Worm (Caenorhabditis elegans) whole organism, late embryonic: ENCODE results near the gene Y46G5A.15.
A peak's percentile ranks its signal among the peaks of the same experiment; 100 is the strongest.

Experiments used
- C38D4.7 ChIP-seq: fragments of 200-800 bp; sonication (Bioruptor generic); optimal IDR thresholded peaks from 2 replicates; lab custom pipeline; 2018; ENCODE audit warnings: mild to moderate bottlenecking, missing genetic modification characterization, moderate library complexity, missing compliant biosample characterization
- F13H6.1 ChIP-seq: sonication (generic microtip); optimal IDR thresholded peaks from 2 replicates; lab custom pipeline; 2016; ENCODE audit warnings: missing genetic modification characterization, missing compliant biosample characterization
- K02D7.2 ChIP-seq: sonication (generic microtip); optimal IDR thresholded peaks from 2 replicates; lab custom pipeline; 2017; ENCODE audit warnings: mild to moderate bottlenecking, missing genetic modification characterization, missing compliant biosample characterization
- K09A11.1 ChIP-seq: sonication (generic microtip); optimal IDR thresholded peaks from 2 replicates; lab custom pipeline; 2017; ENCODE audit warnings: antibody characterized with exemption, mild to moderate bottlenecking, missing genetic modification characterization, missing compliant biosample characterization; ENCODE audit not compliant: insufficient read depth
- T23F11.4 ChIP-seq: fragments of 200-800 bp; sonication (Bioruptor generic); optimal IDR thresholded peaks from 2 replicates; lab custom pipeline; 2018; ENCODE audit warnings: mild to moderate bottlenecking, missing genetic modification characterization, missing compliant biosample characterization
- Y22D7AL.16 ChIP-seq: sonication (generic microtip); optimal IDR thresholded peaks from 2 replicates; lab custom pipeline; 2016; ENCODE audit warnings: missing genetic modification characterization, missing compliant biosample characterization
- ahr-1 ChIP-seq: sonication (generic microtip); optimal IDR thresholded peaks from 2 replicates; lab custom pipeline; 2016; ENCODE audit warnings: missing genetic modification characterization, missing compliant biosample characterization
- ama-1 ChIP-seq: fragments of 150-350 bp; optimal IDR thresholded peaks from 2 replicates; lab custom pipeline; 2014
- ceh-14 ChIP-seq: sonication (generic microtip); optimal IDR thresholded peaks from 2 replicates; lab custom pipeline; 2016; ENCODE audit warnings: missing genotype, missing genetic modification characterization, missing compliant biosample characterization
- ceh-19 ChIP-seq: fragments of 200-800 bp; sonication (Bioruptor generic); optimal IDR thresholded peaks from 2 replicates; lab custom pipeline; 2018; ENCODE audit warnings: mild to moderate bottlenecking, missing genetic modification characterization, missing compliant biosample characterization
- ceh-22 ChIP-seq: sonication (generic microtip); optimal IDR thresholded peaks from 2 replicates; lab custom pipeline; 2017; ENCODE audit warnings: missing biosample characterization, missing genetic modification characterization
- ceh-31 ChIP-seq: sonication (generic microtip); optimal IDR thresholded peaks from 2 replicates; lab custom pipeline; 2016; ENCODE audit warnings: missing genetic modification characterization, missing compliant biosample characterization
- ceh-34 ChIP-seq: sonication (generic microtip); optimal IDR thresholded peaks from 2 replicates; lab custom pipeline; 2016; ENCODE audit warnings: mild to moderate bottlenecking, missing genetic modification characterization, missing compliant biosample characterization
- che-1 ChIP-seq: sonication (generic microtip); optimal IDR thresholded peaks from 2 replicates; lab custom pipeline; 2016; ENCODE audit warnings: mild to moderate bottlenecking, missing genetic modification characterization, missing compliant biosample characterization
- dmd-4 ChIP-seq: sonication (generic microtip); optimal IDR thresholded peaks from 2 replicates; lab custom pipeline; 2016; ENCODE audit warnings: borderline replicate concordance, missing genetic modification characterization, missing compliant biosample characterization
- dve-1 ChIP-seq: sonication (generic microtip); optimal IDR thresholded peaks from 2 replicates; lab custom pipeline; 2017; ENCODE audit warnings: antibody characterized with exemption, mild to moderate bottlenecking, missing genetic modification characterization, missing compliant biosample characterization
- elt-2 ChIP-seq: sonication (generic microtip); optimal IDR thresholded peaks from 2 replicates; lab custom pipeline; 2016; ENCODE audit warnings: missing genetic modification reagents, missing genetic modification characterization, missing compliant biosample characterization
- ets-4 ChIP-seq: sonication (generic microtip); optimal IDR thresholded peaks from 2 replicates; lab custom pipeline; 2016; ENCODE audit warnings: missing genetic modification characterization, missing compliant biosample characterization
- eyg-1 ChIP-seq: sonication (generic microtip); optimal IDR thresholded peaks from 2 replicates; lab custom pipeline; 2016; ENCODE audit warnings: missing genotype, missing genetic modification characterization, missing compliant biosample characterization
- fax-1 ChIP-seq: sonication (generic microtip); optimal IDR thresholded peaks from 2 replicates; lab custom pipeline; 2016; ENCODE audit warnings: missing genotype, missing genetic modification characterization, missing compliant biosample characterization
- fkh-10 ChIP-seq: fragments of 150-350 bp; optimal IDR thresholded peaks from 2 replicates; lab custom pipeline; 2014; ENCODE audit warnings: missing biosample characterization, missing genetic modification reagents, missing genetic modification characterization
- fkh-6 ChIP-seq: sonication (generic microtip); optimal IDR thresholded peaks from 2 replicates; lab custom pipeline; 2016; ENCODE audit warnings: missing genetic modification characterization, missing compliant biosample characterization
- gmeb-2 ChIP-seq: sonication (generic microtip); optimal IDR thresholded peaks from 2 replicates; lab custom pipeline; 2016; ENCODE audit warnings: missing genetic modification characterization, inconsistent platforms, missing compliant biosample characterization
- hlh-13 ChIP-seq: fragments of 200-800 bp; sonication (Bioruptor generic); optimal IDR thresholded peaks from 2 replicates; lab custom pipeline; 2018; ENCODE audit warnings: mild to moderate bottlenecking, missing genetic modification characterization, missing compliant biosample characterization
- hlh-15 ChIP-seq: sonication (generic microtip); optimal IDR thresholded peaks from 2 replicates; lab custom pipeline; 2016; ENCODE audit warnings: missing genetic modification characterization, missing compliant biosample characterization
- hlh-30 ChIP-seq: sonication (generic microtip); optimal IDR thresholded peaks from 2 replicates; lab custom pipeline; 2017; ENCODE audit warnings: antibody characterized with exemption, missing genetic modification characterization, missing compliant biosample characterization; ENCODE audit not compliant: insufficient read depth
- hlh-6 ChIP-seq: sonication (generic microtip); optimal IDR thresholded peaks from 2 replicates; lab custom pipeline; 2016; ENCODE audit warnings: missing genotype, missing genetic modification characterization, missing compliant biosample characterization
- hlh-8 ChIP-seq: sonication (generic microtip); optimal IDR thresholded peaks from 2 replicates; lab custom pipeline; 2016; ENCODE audit warnings: missing genotype, missing genetic modification characterization, missing compliant biosample characterization
- lim-6 ChIP-seq: sonication (generic microtip); optimal IDR thresholded peaks from 2 replicates; lab custom pipeline; 2016; ENCODE audit warnings: missing genetic modification characterization, missing compliant biosample characterization
- madf-2 ChIP-seq: sonication (generic microtip); optimal IDR thresholded peaks from 2 replicates; lab custom pipeline; 2017; ENCODE audit warnings: missing genetic modification characterization, missing compliant biosample characterization
- nfya-1 ChIP-seq: sonication (generic microtip); optimal IDR thresholded peaks from 2 replicates; lab custom pipeline; 2017; ENCODE audit warnings: missing genetic modification characterization, mild to moderate bottlenecking, missing compliant biosample characterization, antibody characterized with exemption, moderate library complexity
- nhr-11 ChIP-seq: fragments of 150-350 bp; optimal IDR thresholded peaks from 2 replicates; lab custom pipeline; 2014; ENCODE audit warnings: missing biosample characterization, missing genetic modification characterization
- pax-1 ChIP-seq: fragments of 150-350 bp; optimal IDR thresholded peaks from 2 replicates; lab custom pipeline; 2014; ENCODE audit warnings: missing biosample characterization, missing genetic modification characterization
- pha-4 ChIP-seq: fragments of 150-350 bp; optimal IDR thresholded peaks from 2 replicates; lab custom pipeline; 2018; ENCODE audit warnings: missing biosample characterization, missing genetic modification reagents, missing genetic modification characterization
- pros-1 ChIP-seq: fragments of 150-350 bp; optimal IDR thresholded peaks from 2 replicates; lab custom pipeline; 2014; ENCODE audit warnings: missing biosample characterization, missing genetic modification reagents, missing genetic modification characterization
- ref-2 ChIP-seq: sonication (generic microtip); optimal IDR thresholded peaks from 2 replicates; lab custom pipeline; 2016; ENCODE audit warnings: missing genetic modification characterization, missing compliant biosample characterization
- rnt-1 ChIP-seq: sonication (generic microtip); optimal IDR thresholded peaks from 2 replicates; lab custom pipeline; 2016; ENCODE audit warnings: missing genetic modification characterization, missing compliant biosample characterization
- sdc-2 ChIP-seq: sonication (generic microtip); optimal IDR thresholded peaks from 2 replicates; lab custom pipeline; 2016; ENCODE audit warnings: missing genotype, missing genetic modification characterization, missing compliant biosample characterization
- sox-2 ChIP-seq: fragments of 200-800 bp; sonication (Bioruptor generic); IDR thresholded peaks from 2 replicates; pipeline ENCODE4 v1.3.6; 2022; ENCODE audit warnings: missing genetic modification reagents, missing genetic modification characterization, missing compliant biosample characterization
- tbx-7 ChIP-seq: sonication (generic microtip); optimal IDR thresholded peaks from 2 replicates; lab custom pipeline; 2016; ENCODE audit warnings: missing genotype, missing genetic modification characterization, missing compliant biosample characterization
- unc-3 ChIP-seq, 2 experiments: fragments of 200-800 bp in 1 of 2; sonication (Bioruptor generic) in 1 of 2; sonication (generic microtip) in 1 of 2; conservative IDR thresholded peaks in 1 of 2; optimal IDR thresholded peaks in 1 of 2; 2 replicates each; pipeline versions ENCODE4 v1.3.6 to Lab custom; 2016 to 2022; ENCODE audit warnings: missing compliant biosample characterization in 2 of 2, missing genetic modification characterization in 2 of 2, missing genetic modification reagents in 1 of 2
- unc-42 ChIP-seq: sonication (generic microtip); optimal IDR thresholded peaks from 2 replicates; lab custom pipeline; 2016; ENCODE audit warnings: missing genotype, missing genetic modification characterization, missing compliant biosample characterization
- unc-55 ChIP-seq: sonication (generic microtip); optimal IDR thresholded peaks from 2 replicates; lab custom pipeline; 2017; ENCODE audit warnings: missing biosample characterization, missing genetic modification reagents, missing genetic modification characterization
- unc-86 ChIP-seq: sonication (generic microtip); optimal IDR thresholded peaks from 2 replicates; lab custom pipeline; 2016; ENCODE audit warnings: missing genetic modification characterization, missing compliant biosample characterization
- ztf-16 ChIP-seq: sonication (generic microtip); optimal IDR thresholded peaks from 2 replicates; lab custom pipeline; 2017; ENCODE audit warnings: missing genetic modification characterization, missing compliant biosample characterization

Gene Y46G5A.15

DNA sequence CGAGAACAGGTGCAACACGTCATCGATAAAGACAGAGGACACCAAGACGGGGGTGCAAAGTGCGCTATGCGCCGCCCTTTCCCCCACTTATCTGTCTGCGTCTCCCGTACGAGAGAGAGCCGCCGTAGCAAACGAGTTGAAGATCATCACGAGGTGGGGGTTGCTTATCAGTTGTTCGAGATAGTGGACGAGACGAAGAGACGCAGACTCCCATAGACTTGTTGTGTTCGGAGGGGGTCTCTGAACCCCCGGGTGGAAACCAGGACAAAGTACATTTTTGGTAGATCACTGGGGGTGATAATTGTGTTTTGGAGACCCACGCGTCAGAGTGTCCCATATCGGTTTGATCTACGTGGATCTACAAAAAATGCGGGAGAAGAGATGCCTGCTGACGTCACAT, 13.6 kb upstream of the Y46G5A.15 start (continued):
- TF ChIP-seq gmeb-2 (no peak), ceh-34 (no peak), pha-4 (tag; lab: Kevin White, UChicago) (no peak), rnt-1 (tag; lab: Kevin White, UChicago) (peak; percentile 55), elt-2 (tag; lab: Kevin White, UChicago) (peak; percentile 72), ceh-14 (tag; lab: Kevin White, UChicago) (peak; percentile 21), pax-1 (no peak), ets-4 (no peak), che-1 (tag; lab: Kevin White, UChicago) (no peak), F13H6.1 (tag; lab: Kevin White, UChicago) (no peak), hlh-15 (tag; lab: Kevin White, UChicago) (no peak), ref-2 (peak; percentile 63), fkh-6 (tag; lab: Kevin White, UChicago) (no peak), T23F11.4 (GFP tag; lab: Kevin White, UChicago) (no peak), C38D4.7 (GFP tag; lab: Kevin White, UChicago) (no peak), fkh-10 (GFP tag; lab: Kevin White, UChicago) (no peak)

DNA sequence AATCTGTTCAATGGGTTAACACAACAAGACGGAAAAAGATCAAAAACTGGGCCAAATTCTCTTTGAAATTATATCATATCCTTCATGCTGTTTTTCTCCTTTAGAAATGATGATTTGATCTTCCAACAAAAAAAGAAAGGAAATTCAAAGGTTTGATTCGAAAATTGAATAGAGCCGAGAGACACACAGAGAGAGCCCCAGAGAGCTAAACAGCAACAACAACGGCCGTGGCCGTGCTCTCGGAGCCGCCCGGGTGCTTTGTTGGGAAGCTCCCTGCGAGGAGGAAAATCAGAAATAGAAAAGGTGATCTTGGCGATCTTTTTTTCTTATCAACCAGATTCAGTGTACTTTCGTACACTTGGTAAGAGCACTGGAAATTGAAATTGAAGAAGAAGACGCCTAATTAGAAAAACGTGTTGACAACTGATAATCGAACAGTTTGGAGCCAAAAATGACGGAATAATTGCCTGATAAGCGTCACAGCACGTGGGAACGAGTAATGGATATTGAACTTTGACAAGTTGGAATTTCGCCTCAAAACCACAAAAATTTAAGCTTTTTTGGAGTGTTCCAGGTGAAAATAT, 12.1 kb upstream of the Y46G5A.15 start:
- no peak for TF ChIP-seq fax-1 (tag; lab: Kevin White, UChicago)
- no peak for TF ChIP-seq hlh-13 (GFP tag; lab: Kevin White, UChicago)
- TF ChIP-seq unc-3 (GFP tag; conservative IDR thresholded peaks at IDR 0.05; lab: Robert Waterston, UW) = no peak
- TF ChIP-seq unc-3 (tag; optimal IDR thresholded peaks at IDR 0.05; lab: Kevin White, UChicago) = no peak
- TF ChIP-seq lim-6 (tag; lab: Kevin White, UChicago) = no peak
- no peak for TF ChIP-seq hlh-30 (tag; lab: Kevin White, UChicago)
- peak; percentile 31 for TF ChIP-seq hlh-6 (tag; lab: Kevin White, UChicago)
- TF ChIP-seq hlh-15 (tag; lab: Kevin White, UChicago) = no peak
- TF ChIP-seq T23F11.4 (GFP tag; lab: Kevin White, UChicago) = no peak
- TF ChIP-seq pax-1 = no peak
- no peak for TF ChIP-seq ama-1 (lab: Kevin White, UChicago)
- TF ChIP-seq nfya-1 (tag; lab: Kevin White, UChicago) = peak; percentile 5
- no peak for TF ChIP-seq dve-1 (tag; lab: Kevin White, UChicago)
- peak; percentile 30 for TF ChIP-seq unc-42 (tag; lab: Kevin White, UChicago)
- no peak for TF ChIP-seq nhr-11 (tag; lab: Kevin White, UChicago)
- TF ChIP-seq madf-2 (tag; lab: Kevin White, UChicago) = no peak
- no peak for TF ChIP-seq ceh-31 (tag; lab: Kevin White, UChicago)
- no peak for TF ChIP-seq sdc-2 (tag; lab: Kevin White, UChicago)
- TF ChIP-seq eyg-1 (tag; lab: Kevin White, UChicago) = no peak
- no peak for TF ChIP-seq Y22D7AL.16 (tag; lab: Kevin White, UChicago)
- no peak for TF ChIP-seq ceh-22 (tag; lab: Kevin White, UChicago)
- no peak for TF ChIP-seq dmd-4
- TF ChIP-seq pha-4 (tag; lab: Kevin White, UChicago) = no peak
- no peak for TF ChIP-seq unc-86
- no peak for TF ChIP-seq rnt-1 (tag; lab: Kevin White, UChicago)

DNA sequence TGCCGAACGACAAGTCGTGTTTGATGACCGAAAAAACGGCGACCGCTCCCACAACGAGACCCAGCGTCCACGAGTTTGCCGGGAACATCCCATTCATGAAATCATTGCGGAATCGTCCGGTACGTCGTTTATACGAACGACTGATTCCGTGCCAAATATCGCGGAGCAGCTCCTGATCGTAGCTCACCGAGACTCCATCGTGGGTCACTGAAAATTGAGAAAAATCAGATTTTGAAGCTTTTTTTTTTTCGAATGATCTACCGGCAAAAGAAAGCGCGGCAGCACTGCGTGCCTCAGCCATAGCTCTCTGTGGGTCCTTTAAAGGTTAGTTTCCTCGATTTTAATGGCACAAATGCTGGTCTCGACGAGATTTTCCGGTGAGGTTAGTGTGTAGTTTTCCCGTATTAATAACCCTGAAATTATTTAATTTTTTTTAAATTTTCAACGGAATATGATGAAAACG, 10.9 kb upstream of the Y46G5A.15 start, which contains the start of gene cpt-1:
Gene cpt-1 (minus strand): TSS at position 413 of the 463 bp plus-strand sequence.
- TF ChIP-seq unc-86 = no peak
- TF ChIP-seq tbx-7 (tag; lab: Kevin White, UChicago) = no peak
- no peak for TF ChIP-seq hlh-6 (tag; lab: Kevin White, UChicago)
- TF ChIP-seq ztf-16 (tag; lab: Kevin White, UChicago) = no peak
- no peak for TF ChIP-seq K09A11.1
- TF ChIP-seq hlh-8 (tag; lab: Kevin White, UChicago) = no peak
- TF ChIP-seq unc-55 = no peak
- no peak for TF ChIP-seq che-1 (tag; lab: Kevin White, UChicago)
- no peak for TF ChIP-seq sox-2 (GFP tag; lab: Robert Waterston, UW)
- TF ChIP-seq ceh-19 (GFP tag; lab: Kevin White, UChicago) = no peak
- TF ChIP-seq ahr-1 (tag; lab: Kevin White, UChicago) = no peak
- no peak for TF ChIP-seq hlh-15 (tag; lab: Kevin White, UChicago)
- no peak for TF ChIP-seq pros-1
- TF ChIP-seq dve-1 (tag; lab: Kevin White, UChicago) = no peak
- no peak for TF ChIP-seq ama-1 (lab: Kevin White, UChicago)
- no peak for TF ChIP-seq fkh-10 (GFP tag; lab: Kevin White, UChicago)
- TF ChIP-seq K02D7.2 = no peak
